Fruit fly (Drosophila melanogaster) whole organism, embryonic: ENCODE results near the gene CG7378.

Experiments
- Ada2b ChIP-seq: fragments of 200-800 bp; sonication (Bioruptor generic); IDR thresholded peaks from 2 replicates; pipeline ENCODE4 v1.3.6; 2022; ENCODE audit warnings: missing biosample characterization, missing genetic modification characterization
- BEAF-32 ChIP-seq: fragments of 200-800 bp; sonication (Bioruptor generic); optimal IDR thresholded peaks from 3 replicates; lab custom pipeline; 2017; ENCODE audit warnings: missing biosample characterization, missing genetic modification characterization, mild to moderate bottlenecking, moderate library complexity, missing genetic modification reagents
- Blimp-1 ChIP-seq: fragments of 200-800 bp; sonication (Bioruptor generic); optimal IDR thresholded peaks from 3 replicates; lab custom pipeline; 2018; ENCODE audit warnings: missing biosample characterization, missing genetic modification characterization, mild to moderate bottlenecking, moderate library complexity, missing genetic modification reagents
- CG10267 ChIP-seq: fragments of 200-800 bp; sonication (Bioruptor generic); optimal IDR thresholded peaks from 2 replicates; lab custom pipeline; 2018; ENCODE audit warnings: missing biosample characterization, mild to moderate bottlenecking, missing genetic modification characterization, moderate library complexity
- CG12769 ChIP-seq: fragments of 200-800 bp; sonication (Bioruptor generic); optimal IDR thresholded peaks from 2 replicates; lab custom pipeline; 2019; ENCODE audit warnings: missing biosample characterization, mild to moderate bottlenecking, missing genetic modification characterization, moderate library complexity
- CG13123 ChIP-seq: fragments of 200-800 bp; sonication (Bioruptor generic); optimal IDR thresholded peaks from 2 replicates; lab custom pipeline; 2016; ENCODE audit warnings: missing biosample characterization, missing genetic modification characterization
- CG13424 ChIP-seq: fragments of 200-800 bp; sonication (Bioruptor generic); optimal IDR thresholded peaks from 2 replicates; lab custom pipeline; 2019; ENCODE audit warnings: missing biosample characterization, mild to moderate bottlenecking, missing genetic modification characterization, moderate library complexity
- CG14860 ChIP-seq: fragments of 200-800 bp; sonication (Bioruptor generic); IDR thresholded peaks from 3 replicates; pipeline ENCODE4 v1.3.6; 2022; ENCODE audit warnings: missing biosample characterization, missing genetic modification characterization; ENCODE audit not compliant: partially characterized antibody
- CG1529 ChIP-seq: fragments of 200-800 bp; sonication (Bioruptor generic); optimal IDR thresholded peaks from 3 replicates; lab custom pipeline; 2018; ENCODE audit warnings: missing biosample characterization, missing genetic modification characterization
- CG15696 ChIP-seq: fragments of 200-800 bp; sonication (Bioruptor generic); optimal IDR thresholded peaks from 2 replicates; lab custom pipeline; 2019; ENCODE audit warnings: missing biosample characterization, mild to moderate bottlenecking, missing genetic modification characterization, moderate library complexity
- CG2712 ChIP-seq: fragments of 200-800 bp; optimal IDR thresholded peaks from 3 replicates; lab custom pipeline; 2019; ENCODE audit warnings: missing biosample characterization, mild to moderate bottlenecking, missing genetic modification characterization, moderate library complexity
- CG30403 ChIP-seq: fragments of 200-800 bp; sonication (Bioruptor generic); optimal IDR thresholded peaks from 3 replicates; lab custom pipeline; 2016; ENCODE audit warnings: missing biosample characterization, missing genetic modification characterization
- CG32532 ChIP-seq: fragments of 200-800 bp; sonication (Bioruptor generic); IDR thresholded peaks from 2 replicates; pipeline ENCODE4 v1.3.6; 2022; ENCODE audit warnings: missing biosample characterization, missing genetic modification characterization
- CG32772 ChIP-seq: fragments of 200-800 bp; sonication (Bioruptor generic); IDR thresholded peaks from 2 replicates; pipeline ENCODE4 v1.3.6; 2022; ENCODE audit warnings: missing biosample characterization, missing genetic modification characterization
- CG4282 ChIP-seq: fragments of 200-800 bp; sonication (Bioruptor generic); optimal IDR thresholded peaks from 2 replicates; lab custom pipeline; 2016; ENCODE audit warnings: missing biosample characterization, missing genetic modification characterization
- CG4404 ChIP-seq: fragments of 200-800 bp; sonication (Bioruptor generic); IDR thresholded peaks from 2 replicates; pipeline ENCODE4 v1.3.6; 2022; ENCODE audit warnings: missing biosample characterization, missing genetic modification characterization
- CG6689 ChIP-seq: fragments of 200-800 bp; sonication (Bioruptor generic); IDR thresholded peaks from 2 replicates; pipeline ENCODE4 v1.3.6; 2022; ENCODE audit warnings: missing biosample characterization, missing genetic modification characterization
- CG7786 ChIP-seq: fragments of 200-800 bp; sonication (Bioruptor generic); optimal IDR thresholded peaks from 2 replicates; lab custom pipeline; 2016; ENCODE audit warnings: missing biosample characterization, missing genetic modification characterization
- CG8924 ChIP-seq: fragments of 200-800 bp; optimal IDR thresholded peaks from 3 replicates; lab custom pipeline; 2019; ENCODE audit warnings: missing biosample characterization, mild to moderate bottlenecking, missing genetic modification characterization, moderate library complexity
- CHES-1-like ChIP-seq: fragments of 200-800 bp; sonication (Bioruptor generic); optimal IDR thresholded peaks from 2 replicates; lab custom pipeline; 2016; ENCODE audit warnings: missing biosample characterization, missing genetic modification characterization
- Dbx ChIP-seq: fragments of 200-800 bp; sonication (Bioruptor generic); IDR thresholded peaks from 3 replicates; pipeline ENCODE4 v1.3.6; 2022; ENCODE audit warnings: missing biosample characterization, missing genetic modification characterization
- Dfd ChIP-seq, 2 experiments: fragments of >200 bp; optimal IDR thresholded peaks; 2 replicates each; lab custom pipeline; 2017; ENCODE audit warnings: missing biosample characterization in 2 of 2, missing genetic modification characterization in 2 of 2
- Dll ChIP-seq: fragments of 200-800 bp; sonication (Bioruptor generic); IDR thresholded peaks from 4 replicates; pipeline ENCODE4 v1.3.6; 2022; ENCODE audit warnings: missing biosample characterization, missing genetic modification characterization; ENCODE audit not compliant: partially characterized antibody
- Dref ChIP-seq: fragments of 200-800 bp; sonication (Bioruptor generic); IDR thresholded peaks from 2 replicates; pipeline ENCODE4 v1.3.6; 2022; ENCODE audit warnings: missing biosample characterization, missing genetic modification characterization
- HHEX ChIP-seq: fragments of 200-800 bp; sonication (Bioruptor generic); optimal IDR thresholded peaks from 3 replicates; lab custom pipeline; 2017; ENCODE audit warnings: missing biosample characterization, mild to moderate bottlenecking, missing genetic modification characterization, missing genetic modification reagents
- HLH3B ChIP-seq: fragments of 200-800 bp; sonication (Bioruptor generic); IDR thresholded peaks from 2 replicates; pipeline ENCODE4 v1.3.6; 2022; ENCODE audit warnings: missing biosample characterization, missing genetic modification characterization
- HLHmδ ChIP-seq: fragments of 200-800 bp; sonication (Bioruptor generic); optimal IDR thresholded peaks from 2 replicates; lab custom pipeline; 2018; ENCODE audit warnings: missing biosample characterization, mild to moderate bottlenecking, missing genetic modification characterization, moderate library complexity
- HmgD ChIP-seq: fragments of 200-800 bp; sonication (Bioruptor generic); optimal IDR thresholded peaks from 3 replicates; lab custom pipeline; 2016; ENCODE audit warnings: missing biosample characterization, missing genetic modification characterization
- Med ChIP-seq: fragments of 200-800 bp; sonication (Bioruptor generic); peaks from one replicate; lab custom pipeline; 2016; ENCODE audit warnings: missing biosample characterization, missing genetic modification characterization, mild to moderate bottlenecking, inconsistent platforms, moderate library complexity
- Nf-YA ChIP-seq: fragments of 200-800 bp; sonication (Bioruptor generic); IDR thresholded peaks from 2 replicates; pipeline ENCODE4 v1.3.6; 2022; ENCODE audit warnings: missing biosample characterization, missing genetic modification characterization
- PHDP ChIP-seq: fragments of 200-800 bp; sonication (Bioruptor generic); optimal IDR thresholded peaks from 3 replicates; lab custom pipeline; 2018; ENCODE audit warnings: missing biosample characterization, mild to moderate bottlenecking, missing genetic modification characterization, moderate library complexity
- Pdp1 ChIP-seq, 2 experiments: fragments of 200-800 bp; sonication (Bioruptor generic); optimal IDR thresholded peaks; 3 replicates each; lab custom pipeline; 2016; ENCODE audit warnings: missing biosample characterization in 2 of 2, missing genetic modification characterization in 2 of 2, mild to moderate bottlenecking in 1 of 2, moderate library complexity in 1 of 2
- ato ChIP-seq: fragments of 200-800 bp; sonication (Bioruptor generic); IDR thresholded peaks from 2 replicates; pipeline ENCODE4 v1.3.6; 2022; ENCODE audit warnings: missing biosample characterization, missing genetic modification characterization; ENCODE audit not compliant: partially characterized antibody
- danr ChIP-seq: fragments of 200-800 bp; sonication (Bioruptor generic); IDR thresholded peaks from 2 replicates; pipeline ENCODE4 v1.3.6; 2022; ENCODE audit warnings: missing biosample characterization, missing genetic modification characterization
- fd3F ChIP-seq: fragments of 200-800 bp; sonication (Bioruptor generic); optimal IDR thresholded peaks from 2 replicates; lab custom pipeline; 2018; ENCODE audit warnings: missing biosample characterization, mild to moderate bottlenecking, missing genetic modification characterization, moderate library complexity
- fd96Cb ChIP-seq: fragments of 200-800 bp; sonication (Bioruptor generic); optimal IDR thresholded peaks from 2 replicates; lab custom pipeline; 2018; ENCODE audit warnings: missing biosample characterization, mild to moderate bottlenecking, missing genetic modification characterization, moderate library complexity
- gce ChIP-seq: fragments of 200-800 bp; sonication (Bioruptor generic); IDR thresholded peaks from 3 replicates; pipeline ENCODE4 v1.3.6; 2022; ENCODE audit warnings: missing biosample characterization, missing genetic modification characterization
- insv ChIP-seq, 2 experiments: fragments of 200-800 bp; sonication (Bioruptor generic); optimal IDR thresholded peaks; 3 replicates each; lab custom pipeline; 2016 to 2018; ENCODE audit warnings: missing biosample characterization in 2 of 2, missing genetic modification characterization in 2 of 2
- knrl ChIP-seq: fragments of 200-800 bp; sonication (Bioruptor generic); IDR thresholded peaks from 3 replicates; pipeline ENCODE4 v1.3.6; 2022; ENCODE audit warnings: missing biosample characterization, missing genetic modification characterization; ENCODE audit not compliant: partially characterized antibody
- lola ChIP-seq, 3 experiments: fragments of >200 bp in 2 of 3; fragments of 200-800 bp in 1 of 3; sonication (Bioruptor generic) in 1 of 3; optimal IDR thresholded peaks; 2 replicates each; lab custom pipeline; 2017 to 2019; ENCODE audit warnings: missing biosample characterization in 3 of 3, missing genetic modification characterization in 3 of 3, mild to moderate bottlenecking in 1 of 3, moderate library complexity in 1 of 3
- nmo ChIP-seq: fragments of 200-800 bp; sonication (Bioruptor generic); optimal IDR thresholded peaks from 2 replicates; lab custom pipeline; 2018; ENCODE audit warnings: missing biosample characterization, mild to moderate bottlenecking, missing genetic modification characterization, moderate library complexity
- onecut ChIP-seq: fragments of 200-800 bp; sonication (Bioruptor generic); IDR thresholded peaks from 2 replicates; pipeline ENCODE4 v1.3.6; 2022; ENCODE audit warnings: missing biosample characterization, missing genetic modification characterization
- shn ChIP-seq: fragments of 200-800 bp; sonication (Bioruptor generic); optimal IDR thresholded peaks from 3 replicates; lab custom pipeline; 2016; ENCODE audit warnings: missing biosample characterization, missing genetic modification characterization
- sna ChIP-seq: fragments of 200-800 bp; sonication (Bioruptor generic); IDR thresholded peaks from 2 replicates; pipeline ENCODE4 v1.3.6; 2022; ENCODE audit warnings: missing biosample characterization, missing genetic modification characterization; ENCODE audit not compliant: partially characterized antibody
- so ChIP-seq: fragments of 200-800 bp; sonication (Bioruptor generic); IDR thresholded peaks from 3 replicates; pipeline ENCODE4 v1.3.6; 2022; ENCODE audit warnings: missing biosample characterization, missing genetic modification characterization
- tgo ChIP-seq: fragments of 200-800 bp; sonication (Bioruptor generic); IDR thresholded peaks from 3 replicates; pipeline ENCODE4 v1.3.6; 2022; ENCODE audit warnings: missing biosample characterization, missing genetic modification characterization
- tio ChIP-seq: fragments of 200-800 bp; sonication (Bioruptor generic); optimal IDR thresholded peaks from 2 replicates; lab custom pipeline; 2017; ENCODE audit warnings: missing biosample characterization, missing genetic modification characterization, inconsistent platforms
- vfl ChIP-seq: fragments of 200-800 bp; sonication (Bioruptor generic); optimal IDR thresholded peaks from 2 replicates; lab custom pipeline; 2016; ENCODE audit warnings: missing biosample characterization, missing genetic modification characterization
- vvl ChIP-seq: fragments of 200-800 bp; sonication (Bioruptor generic); IDR thresholded peaks from 2 replicates; pipeline ENCODE4 v1.3.6; 2022; ENCODE audit warnings: missing biosample characterization, missing genetic modification characterization

Gene CG7378

dm6 chrX:18883999-18884671, 16.1 kb upstream of the CG7378 start, which contains the start of gene CG7332 (continued):
- TF ChIP-seq gce (GFP tag; lab: Robert Waterston, UW) (no peak), Dll (GFP tag; lab: Robert Waterston, UW) (peak; percentile 64; the same call in 1 of the 4 replicates), CG7786 (GFP tag; lab: Kevin White, UChicago) (no peak), CG4404 (GFP tag; lab: Robert Waterston, UW) (no peak), HLHmδ (GFP tag; lab: Kevin White, UChicago) (no peak), nmo (peak; percentile 17), BEAF-32 (peak; percentile 72), CHES-1-like (GFP tag; lab: Kevin White, UChicago) (no peak), Med (GFP tag; lab: Kevin White, UChicago) (no peak), CG14860 (peak; percentile 39; the same call in 1 of the 3 replicates), danr (GFP tag; lab: Robert Waterston, UW) (no peak), CG12769 (tag; lab: Kevin White, UChicago) (no peak), lola (GFP tag; optimal IDR thresholded peaks at IDR 0.05; lab: Kevin White, UChicago) (no peak), fd3F (no peak), sna (GFP tag; lab: Robert Waterston, UW) (peak; percentile 43; the same call in 1 of the 2 replicates), ato (no peak), CG32772 (GFP tag; lab: Robert Waterston, UW) (no peak), CG13424 (tag; lab: Kevin White, UChicago) (no peak), onecut (GFP tag; lab: Robert Waterston, UW) (peak; percentile 50; the same call in 1 of the 2 replicates), CG4282 (no peak), vfl (GFP tag; lab: Kevin White, UChicago) (no peak), PHDP (tag; lab: Kevin White, UChicago) (no peak), CG2712 (tag; lab: Kevin White, UChicago) (peak; percentile 14), CG6689 (GFP tag; lab: Robert Waterston, UW) (peak; percentile 24; the same call in 1 of the 2 replicates), vvl (no peak), shn (no peak), Ada2b (no peak), Nf-YA (GFP tag; lab: Robert Waterston, UW) (no peak), CG15696 (tag; lab: Kevin White, UChicago) (no peak), tio (no peak), tgo (GFP tag; lab: Robert Waterston, UW) (no peak), HHEX (GFP tag; lab: Kevin White, UChicago) (no peak), so (no peak), insv (GFP tag; optimal IDR thresholded peaks at IDR 0.05; lab: Kevin White, UChicago) (no peak), Dref (GFP tag; lab: Robert Waterston, UW) (peak; percentile 85), CG32532 (no peak), fd96Cb (tag; lab: Kevin White, UChicago) (no peak), CG10267 (tag; lab: Kevin White, UChicago) (no peak), Pdp1 (GFP tag; optimal IDR thresholded peaks at IDR 0.05; lab: Kevin White, UChicago) (peak in 1 of 2 experiments; percentile 18), HmgD (GFP tag; lab: Kevin White, UChicago) (no peak), knrl (GFP tag; lab: Robert Waterston, UW) (peak; percentile 66), CG30403 (GFP tag; lab: Kevin White, UChicago) (no peak), CG13123 (GFP tag; lab: Kevin White, UChicago) (no peak), CG8924 (tag; lab: Kevin White, UChicago) (peak; percentile 28), Dbx (GFP tag; lab: Robert Waterston, UW) (no peak), Dfd (GFP tag; optimal IDR thresholded peaks at IDR 0.05; lab: Kevin White, UChicago) (no peak), CG1529 (GFP tag; lab: Kevin White, UChicago) (no peak), Blimp-1 (no peak), HLH3B (GFP tag; lab: Robert Waterston, UW) (no peak)
